Worm (Caenorhabditis elegans) whole organism, late embryonic: ENCODE results near the gene T09F5.1.

Experiments used
- C08G9.2 ChIP-seq: sonication (generic microtip); optimal IDR thresholded peaks from 2 replicates; lab custom pipeline; 2016; ENCODE audit warnings: mild to moderate bottlenecking, missing genetic modification characterization, moderate library complexity, missing compliant biosample characterization
- C38D4.7 ChIP-seq: fragments of 200-800 bp; sonication (Bioruptor generic); optimal IDR thresholded peaks from 2 replicates; lab custom pipeline; 2018; ENCODE audit warnings: mild to moderate bottlenecking, missing genetic modification characterization, moderate library complexity, missing compliant biosample characterization
- K09A11.1 ChIP-seq: sonication (generic microtip); optimal IDR thresholded peaks from 2 replicates; lab custom pipeline; 2017; ENCODE audit warnings: antibody characterized with exemption, mild to moderate bottlenecking, missing genetic modification characterization, missing compliant biosample characterization; ENCODE audit not compliant: insufficient read depth
- T23F11.4 ChIP-seq: fragments of 200-800 bp; sonication (Bioruptor generic); optimal IDR thresholded peaks from 2 replicates; lab custom pipeline; 2018; ENCODE audit warnings: mild to moderate bottlenecking, missing genetic modification characterization, missing compliant biosample characterization
- ama-1 ChIP-seq: fragments of 150-350 bp; optimal IDR thresholded peaks from 2 replicates; lab custom pipeline; 2014
- ceh-18 ChIP-seq: sonication (generic microtip); optimal IDR thresholded peaks from 2 replicates; lab custom pipeline; 2016; ENCODE audit warnings: missing genetic modification characterization, missing compliant biosample characterization
- ceh-19 ChIP-seq: fragments of 200-800 bp; sonication (Bioruptor generic); optimal IDR thresholded peaks from 2 replicates; lab custom pipeline; 2018; ENCODE audit warnings: mild to moderate bottlenecking, missing genetic modification characterization, missing compliant biosample characterization
- ceh-2 ChIP-seq: sonication (generic microtip); optimal IDR thresholded peaks from 2 replicates; lab custom pipeline; 2016; ENCODE audit warnings: missing genotype, missing genetic modification characterization, missing compliant biosample characterization
- ceh-24 ChIP-seq: sonication (generic microtip); optimal IDR thresholded peaks from 2 replicates; lab custom pipeline; 2016; ENCODE audit warnings: mild to moderate bottlenecking, missing genetic modification characterization, missing compliant biosample characterization
- ceh-30 ChIP-seq: fragments of 150-350 bp; optimal IDR thresholded peaks from 2 replicates; lab custom pipeline; 2014; ENCODE audit warnings: missing biosample characterization, missing genetic modification characterization
- ceh-31 ChIP-seq: sonication (generic microtip); optimal IDR thresholded peaks from 2 replicates; lab custom pipeline; 2016; ENCODE audit warnings: missing genetic modification characterization, missing compliant biosample characterization
- ceh-34 ChIP-seq: sonication (generic microtip); optimal IDR thresholded peaks from 2 replicates; lab custom pipeline; 2016; ENCODE audit warnings: mild to moderate bottlenecking, missing genetic modification characterization, missing compliant biosample characterization
- ceh-45 ChIP-seq: fragments of 200-800 bp; sonication (Bioruptor generic); IDR thresholded peaks from 2 replicates; pipeline ENCODE4 v1.3.6; 2022; ENCODE audit warnings: missing genetic modification reagents, missing genetic modification characterization, missing compliant biosample characterization
- ceh-48 ChIP-seq: sonication (generic microtip); optimal IDR thresholded peaks from 2 replicates; lab custom pipeline; 2016; ENCODE audit warnings: missing genetic modification characterization, inconsistent platforms, missing compliant biosample characterization
- ceh-9 ChIP-seq: sonication (generic microtip); optimal IDR thresholded peaks from 2 replicates; lab custom pipeline; 2016; ENCODE audit warnings: mild to moderate bottlenecking, missing genetic modification characterization, inconsistent platforms, missing compliant biosample characterization
- elt-2 ChIP-seq: sonication (generic microtip); optimal IDR thresholded peaks from 2 replicates; lab custom pipeline; 2016; ENCODE audit warnings: missing genetic modification reagents, missing genetic modification characterization, missing compliant biosample characterization
- elt-4 ChIP-seq: sonication (generic microtip); optimal IDR thresholded peaks from 2 replicates; lab custom pipeline; 2016; ENCODE audit warnings: missing genetic modification characterization, missing compliant biosample characterization
- ets-4 ChIP-seq: sonication (generic microtip); optimal IDR thresholded peaks from 2 replicates; lab custom pipeline; 2016; ENCODE audit warnings: missing genetic modification characterization, missing compliant biosample characterization
- eyg-1 ChIP-seq: sonication (generic microtip); optimal IDR thresholded peaks from 2 replicates; lab custom pipeline; 2016; ENCODE audit warnings: missing genotype, missing genetic modification characterization, missing compliant biosample characterization
- fax-1 ChIP-seq: sonication (generic microtip); optimal IDR thresholded peaks from 2 replicates; lab custom pipeline; 2016; ENCODE audit warnings: missing genotype, missing genetic modification characterization, missing compliant biosample characterization
- fkh-10 ChIP-seq: fragments of 150-350 bp; optimal IDR thresholded peaks from 2 replicates; lab custom pipeline; 2014; ENCODE audit warnings: missing biosample characterization, missing genetic modification reagents, missing genetic modification characterization
- fkh-6 ChIP-seq: sonication (generic microtip); optimal IDR thresholded peaks from 2 replicates; lab custom pipeline; 2016; ENCODE audit warnings: missing genetic modification characterization, missing compliant biosample characterization
- hlh-30 ChIP-seq: sonication (generic microtip); optimal IDR thresholded peaks from 2 replicates; lab custom pipeline; 2017; ENCODE audit warnings: antibody characterized with exemption, missing genetic modification characterization, missing compliant biosample characterization; ENCODE audit not compliant: insufficient read depth
- hlh-6 ChIP-seq: sonication (generic microtip); optimal IDR thresholded peaks from 2 replicates; lab custom pipeline; 2016; ENCODE audit warnings: missing genotype, missing genetic modification characterization, missing compliant biosample characterization
- hlh-8 ChIP-seq: sonication (generic microtip); optimal IDR thresholded peaks from 2 replicates; lab custom pipeline; 2016; ENCODE audit warnings: missing genotype, missing genetic modification characterization, missing compliant biosample characterization
- lim-6 ChIP-seq: sonication (generic microtip); optimal IDR thresholded peaks from 2 replicates; lab custom pipeline; 2016; ENCODE audit warnings: missing genetic modification characterization, missing compliant biosample characterization
- madf-2 ChIP-seq: sonication (generic microtip); optimal IDR thresholded peaks from 2 replicates; lab custom pipeline; 2017; ENCODE audit warnings: missing genetic modification characterization, missing compliant biosample characterization
- nhr-232 ChIP-seq: sonication (generic microtip); optimal IDR thresholded peaks from 2 replicates; lab custom pipeline; 2016; ENCODE audit warnings: missing genetic modification characterization, missing compliant biosample characterization
- npax-4 ChIP-seq: sonication (generic microtip); optimal IDR thresholded peaks from 2 replicates; lab custom pipeline; 2016; ENCODE audit warnings: missing genetic modification characterization, missing compliant biosample characterization
- odd-2 ChIP-seq: sonication (generic microtip); optimal IDR thresholded peaks from 2 replicates; lab custom pipeline; 2017; ENCODE audit warnings: antibody characterized with exemption, mild to moderate bottlenecking, missing genetic modification characterization, missing compliant biosample characterization
- pax-1 ChIP-seq: fragments of 150-350 bp; optimal IDR thresholded peaks from 2 replicates; lab custom pipeline; 2014; ENCODE audit warnings: missing biosample characterization, missing genetic modification characterization
- pha-2 ChIP-seq: sonication (generic microtip); optimal IDR thresholded peaks from 2 replicates; lab custom pipeline; 2017; ENCODE audit warnings: mild to moderate bottlenecking, missing genetic modification characterization, missing compliant biosample characterization
- pros-1 ChIP-seq: fragments of 150-350 bp; optimal IDR thresholded peaks from 2 replicates; lab custom pipeline; 2014; ENCODE audit warnings: missing biosample characterization, missing genetic modification reagents, missing genetic modification characterization
- ref-2 ChIP-seq: sonication (generic microtip); optimal IDR thresholded peaks from 2 replicates; lab custom pipeline; 2016; ENCODE audit warnings: missing genetic modification characterization, missing compliant biosample characterization
- sdc-2 ChIP-seq: sonication (generic microtip); optimal IDR thresholded peaks from 2 replicates; lab custom pipeline; 2016; ENCODE audit warnings: missing genotype, missing genetic modification characterization, missing compliant biosample characterization
- tbx-2 ChIP-seq: sonication (generic microtip); optimal IDR thresholded peaks from 2 replicates; lab custom pipeline; 2016; ENCODE audit warnings: missing genetic modification characterization, missing compliant biosample characterization
- tbx-7 ChIP-seq: sonication (generic microtip); optimal IDR thresholded peaks from 2 replicates; lab custom pipeline; 2016; ENCODE audit warnings: missing genotype, missing genetic modification characterization, missing compliant biosample characterization
- zip-5 ChIP-seq: sonication (generic microtip); optimal IDR thresholded peaks from 2 replicates; lab custom pipeline; 2016; ENCODE audit warnings: missing genetic modification characterization, missing compliant biosample characterization
- ztf-16 ChIP-seq: sonication (generic microtip); optimal IDR thresholded peaks from 2 replicates; lab custom pipeline; 2017; ENCODE audit warnings: missing genetic modification characterization, missing compliant biosample characterization

Gene T09F5.1

ce11 chrV:15193909-15194308, 45.0 kb downstream of the T09F5.1 start, which contains the start of gene Y75B12B.13:
Gene Y75B12B.13 (minus strand): TSS chrV:15194009.
- TF ChIP-seq fax-1 (tag; lab: Kevin White, UChicago) (no peak), K09A11.1 (tag; lab: Kevin White, UChicago) (no peak), hlh-30 (tag; lab: Kevin White, UChicago) (no peak), ceh-31 (tag; lab: Kevin White, UChicago) (no peak), pha-2 (tag; lab: Kevin White, UChicago) (no peak), ceh-18 (tag; lab: Kevin White, UChicago) (no peak), ceh-30 (tag; lab: Kevin White, UChicago) (no peak), elt-4 (no peak), pax-1 (tag; lab: Kevin White, UChicago) (no peak), eyg-1 (no peak), ceh-2 (tag; lab: Kevin White, UChicago) (no peak), ref-2 (no peak), tbx-7 (tag; lab: Kevin White, UChicago) (no peak), ceh-24 (tag; lab: Kevin White, UChicago) (no peak), ama-1 (no peak)

- no peak for TF ChIP-seq npax-4 (tag; lab: Kevin White, UChicago)
- TF ChIP-seq elt-2 (tag; lab: Kevin White, UChicago), result no peak
- TF ChIP-seq odd-2 (tag; lab: Kevin White, UChicago), result no peak
- no peak for TF ChIP-seq pha-2 (tag; lab: Kevin White, UChicago)
- no peak for TF ChIP-seq fax-1 (tag; lab: Kevin White, UChicago)
- TF ChIP-seq T23F11.4 (GFP tag; lab: Kevin White, UChicago), result no peak
- no peak for TF ChIP-seq sdc-2
- no peak for TF ChIP-seq hlh-8 (tag; lab: Kevin White, UChicago)
- TF ChIP-seq fkh-6, result no peak
- no peak for TF ChIP-seq pax-1 (tag; lab: Kevin White, UChicago)
- no peak for TF ChIP-seq eyg-1
- TF ChIP-seq ztf-16, result no peak
- TF ChIP-seq ceh-9, result no peak
- no peak for TF ChIP-seq zip-5 (tag; lab: Kevin White, UChicago)
- no peak for TF ChIP-seq nhr-232 (tag; lab: Kevin White, UChicago)
- TF ChIP-seq C38D4.7 (GFP tag; lab: Kevin White, UChicago), result no peak
- no peak for TF ChIP-seq lim-6 (tag; lab: Kevin White, UChicago)
These were observed 49.1 kb downstream of the T09F5.1 start, which contains the start of gene srw-1 for ce11 chrV:15197955-15198354. Gene srw-1 (plus strand): TSS chrV:15198255.

- TF ChIP-seq pros-1 (tag; lab: Kevin White, UChicago) (no peak), ets-4 (tag; lab: Kevin White, UChicago) (no peak), ceh-45 (GFP tag; lab: Robert Waterston, UW) (no peak), C08G9.2 (tag; lab: Kevin White, UChicago) (no peak), ceh-48 (tag; lab: Kevin White, UChicago) (no peak), lim-6 (tag; lab: Kevin White, UChicago) (no peak), nhr-232 (tag; lab: Kevin White, UChicago) (no peak), hlh-6 (tag; lab: Kevin White, UChicago) (no peak), K09A11.1 (tag; lab: Kevin White, UChicago) (no peak), ceh-34 (no peak), ztf-16 (no peak), madf-2 (no peak), tbx-2 (tag; lab: Kevin White, UChicago) (no peak), ceh-2 (tag; lab: Kevin White, UChicago) (no peak), eyg-1 (no peak), fkh-10 (GFP tag; lab: Kevin White, UChicago) (no peak), sdc-2 (no peak), fkh-6 (no peak), ceh-19 (no peak)
These were observed 50.9 kb downstream of the T09F5.1 start, which contains the start of gene Y75B12B.10 for ce11 chrV:15199768-15200167. Gene Y75B12B.10 (plus strand): TSS chrV:15200068.
